Worm (Caenorhabditis elegans): ENCODE results near the gene B0244.15.

- TF ChIP-seq ces-1 (GFP tag; optimal IDR thresholded peaks at IDR 0.05): no peak
- no peak for TF ChIP-seq cnd-1 (tag; optimal IDR thresholded peaks at IDR 0.05)
- TF ChIP-seq snpc-4 (tag; optimal IDR thresholded peaks at IDR 0.05): no peak
- TF ChIP-seq nhr-237 (tag; optimal IDR thresholded peaks at IDR 0.05): no peak
- TF ChIP-seq nhr-28 (tag; optimal IDR thresholded peaks at IDR 0.05): no peak
- TF ChIP-seq unc-62 (GFP tag; optimal IDR thresholded peaks at IDR 0.05): no peak
- TF ChIP-seq mep-1 (tag; optimal IDR thresholded peaks at IDR 0.05): no peak
- no peak for TF ChIP-seq ceh-83 (GFP tag; optimal IDR thresholded peaks at IDR 0.05)
Observed at ce11 chrIII:5734905-5735304, 8.3 kb upstream of the B0244.15 start, which contains the start of gene B0244.10.
